Worm (Caenorhabditis elegans) whole organism, young adult: ENCODE data around the gene F07A11.1.

Experiments used
- F52B5.7 ChIP-seq: sonication (generic microtip); optimal IDR thresholded peaks from 2 replicates; lab custom pipeline; 2016; ENCODE audit warnings: mild to moderate bottlenecking, missing genetic modification characterization, missing compliant biosample characterization
- K11D2.4 ChIP-seq: fragments of 200-800 bp; sonication (Bioruptor generic); IDR thresholded peaks from 2 replicates; pipeline ENCODE4 v1.3.6; 2022; ENCODE audit warnings: missing genetic modification reagents, missing genetic modification characterization, missing compliant biosample characterization
- bed-2 ChIP-seq: fragments of 200-800 bp; sonication (Bioruptor generic); IDR thresholded peaks from 2 replicates; pipeline ENCODE4 v1.3.6; 2022; ENCODE audit warnings: missing genetic modification reagents, missing genetic modification characterization, missing compliant biosample characterization
- egl-18 ChIP-seq: fragments of 200-800 bp; sonication (Bioruptor generic); IDR thresholded peaks from 2 replicates; pipeline ENCODE4 v1.3.6; 2022; ENCODE audit warnings: missing genetic modification reagents, missing genetic modification characterization, missing compliant biosample characterization
- hlh-12 ChIP-seq: sonication (generic microtip); optimal IDR thresholded peaks from 2 replicates; lab custom pipeline; 2016; ENCODE audit warnings: missing genetic modification characterization, missing compliant biosample characterization
- hlh-26 ChIP-seq: fragments of 200-800 bp; sonication (Bioruptor generic); conservative IDR thresholded peaks from 2 replicates; pipeline ENCODE4 v1.3.6; 2022; ENCODE audit warnings: missing genetic modification reagents, missing genetic modification characterization, missing compliant biosample characterization
- mes-4 ChIP-seq: sonication (generic microtip); optimal IDR thresholded peaks from 2 replicates; lab custom pipeline; 2016; ENCODE audit warnings: missing genotype, missing genetic modification characterization, missing compliant biosample characterization
- repo-1 ChIP-seq: sonication (generic microtip); optimal IDR thresholded peaks from 2 replicates; lab custom pipeline; 2017; ENCODE audit warnings: mild to moderate bottlenecking, missing genetic modification characterization, missing compliant biosample characterization
- rpc-1 ChIP-seq, 2 experiments: fragments of 150-350 bp in 1 of 2; sonication (generic microtip) in 1 of 2; optimal IDR thresholded peaks; 2 replicates each; lab custom pipeline; 2014 to 2018; ENCODE audit warnings: missing biosample characterization in 1 of 2, missing genetic modification characterization in 1 of 2, missing genetic modification reagents in 1 of 2, missing genotype in 1 of 2
- snpc-4 ChIP-seq, 5 experiments: fragments of 150-350 bp in 1 of 5; sonication (generic microtip) in 4 of 5; optimal IDR thresholded peaks; 2 replicates each; lab custom pipeline; 2014 to 2018; ENCODE audit warnings: missing genetic modification characterization in 5 of 5, missing biosample characterization in 3 of 5, antibody characterized with exemption in 2 of 5, mild to moderate bottlenecking in 2 of 5, missing compliant biosample characterization in 2 of 5, missing genotype in 2 of 5, moderate library complexity in 2 of 5, missing genetic modification reagents in 1 of 5

DNA sequence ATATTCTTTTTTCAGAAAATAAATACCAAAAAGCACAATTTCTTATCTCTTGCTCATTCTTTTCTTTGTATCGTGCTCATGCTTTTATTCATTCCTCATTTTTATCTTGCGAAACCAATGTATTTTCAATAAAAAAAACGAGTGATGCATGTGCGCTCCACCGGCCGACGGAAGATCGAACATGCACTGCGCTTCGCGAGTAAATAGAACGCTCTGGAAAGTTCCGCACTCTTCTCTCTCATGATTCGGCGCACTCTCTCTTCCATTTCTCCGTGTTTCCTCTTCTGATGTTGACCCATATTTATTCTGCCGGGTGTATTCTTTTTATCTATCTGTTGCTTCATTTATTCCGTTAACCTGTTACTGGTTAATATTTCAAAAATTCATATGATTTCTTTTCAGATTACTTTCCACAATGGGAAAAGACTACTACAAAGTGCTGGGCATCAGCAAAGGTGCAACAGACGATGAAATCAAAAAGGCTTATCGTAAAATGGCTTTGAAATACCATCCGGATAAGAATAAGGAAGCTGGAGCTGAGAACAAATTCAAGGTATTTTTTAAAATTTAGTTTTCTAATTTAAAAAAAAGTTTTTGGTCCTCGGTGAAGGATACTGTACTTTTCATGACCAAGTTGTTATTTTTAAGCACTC, 46.5 kb downstream of the F07A11.1 start, which contains the start of gene dnj-13:
- peak; percentile 43; the same call in 1 of the 2 replicates for TF ChIP-seq bed-2
- TF ChIP-seq snpc-4 (GFP tag; optimal IDR thresholded peaks at IDR 0.05; lab: Kevin White, UChicago): peak; percentile 24
- peak in 3 of 4 experiments; percentile 53 to 82 (median 74) for TF ChIP-seq snpc-4 (tag; optimal IDR thresholded peaks at IDR 0.05; lab: Kevin White, UChicago)
- TF ChIP-seq K11D2.4 (GFP tag; lab: Robert Waterston, UW): peak; percentile 96
- peak; percentile 95 for TF ChIP-seq F52B5.7 (tag; lab: Kevin White, UChicago)
- peak; percentile 79 for TF ChIP-seq rpc-1 (optimal IDR thresholded peaks at IDR 0.05; lab: Kevin White, UChicago)
- TF ChIP-seq rpc-1 (tag; optimal IDR thresholded peaks at IDR 0.05; lab: Kevin White, UChicago): no peak
- TF ChIP-seq mes-4 (tag; lab: Kevin White, UChicago): no peak
- TF ChIP-seq egl-18 (GFP tag; lab: Robert Waterston, UW): peak; percentile 92
- TF ChIP-seq hlh-26: no peak
- TF ChIP-seq repo-1 (tag; lab: Kevin White, UChicago): peak; percentile 91
- TF ChIP-seq hlh-12 (tag; lab: Kevin White, UChicago): no peak
